Worm (Caenorhabditis elegans) whole organism, L1 larva: Measurements from ENCODE around the gene C14C11.2.
A peak's percentile ranks its signal among the peaks of the same experiment; 100 is the strongest.

Experiments
- C34B4.2 ChIP-seq: sonication (generic microtip); optimal IDR thresholded peaks from 2 replicates; lab custom pipeline; 2017; ENCODE audit warnings: mild to moderate bottlenecking, missing genetic modification characterization, missing compliant biosample characterization
- F16B12.6 ChIP-seq: fragments of 150-350 bp; optimal IDR thresholded peaks from 2 replicates; lab custom pipeline; 2014; ENCODE audit warnings: missing biosample characterization, missing genetic modification characterization
- Y116A8C.19 ChIP-seq: sonication (generic microtip); optimal IDR thresholded peaks from 2 replicates; lab custom pipeline; 2016; ENCODE audit warnings: missing compliant biosample characterization, missing genetic modification characterization, borderline replicate concordance
- aha-1 ChIP-seq: fragments of 150-350 bp; optimal IDR thresholded peaks from 2 replicates; lab custom pipeline; 2014; ENCODE audit warnings: missing biosample characterization, missing genetic modification characterization
- alr-1 ChIP-seq: fragments of 200-800 bp; sonication (Bioruptor generic); optimal IDR thresholded peaks from 2 replicates; lab custom pipeline; 2018; ENCODE audit warnings: borderline replicate concordance, mild to moderate bottlenecking, missing genetic modification characterization, missing compliant biosample characterization
- ama-1 ChIP-seq: fragments of 150-350 bp; optimal IDR thresholded peaks from 2 replicates; lab custom pipeline; 2014
- blmp-1 ChIP-seq: fragments of 150-350 bp; optimal IDR thresholded peaks from 2 replicates; lab custom pipeline; 2014; ENCODE audit warnings: missing biosample characterization, missing genetic modification characterization
- ceh-88 ChIP-seq: fragments of 200-800 bp; sonication (Bioruptor generic); IDR thresholded peaks from 2 replicates; pipeline ENCODE4 v1.3.6; 2022; ENCODE audit warnings: missing genetic modification characterization, missing compliant biosample characterization
- ces-1 ChIP-seq: fragments of 150-350 bp; optimal IDR thresholded peaks from 2 replicates; lab custom pipeline; 2014; ENCODE audit warnings: missing biosample characterization, missing genetic modification reagents, missing genetic modification characterization
- dsc-1 ChIP-seq: sonication (generic microtip); optimal IDR thresholded peaks from 2 replicates; lab custom pipeline; 2016; ENCODE audit warnings: mild to moderate bottlenecking, missing genetic modification characterization, missing compliant biosample characterization
- efl-1 ChIP-seq, 4 experiments: fragments of 150-350 bp; optimal IDR thresholded peaks in 3 of 4; peaks in 1 of 4; 1 replicate in 1 of 4; 2 replicates in 3 of 4; lab custom pipeline; 2014; ENCODE audit warnings: missing biosample characterization in 2 of 4, missing genetic modification characterization in 2 of 4, missing genetic modification reagents in 2 of 4
- efl-3 ChIP-seq: fragments of 200-800 bp; sonication (Bioruptor generic); optimal IDR thresholded peaks from 2 replicates; lab custom pipeline; 2018; ENCODE audit warnings: mild to moderate bottlenecking, missing genetic modification characterization, missing compliant biosample characterization
- egl-13 ChIP-seq: sonication (generic microtip); optimal IDR thresholded peaks from 2 replicates; lab custom pipeline; 2016; ENCODE audit warnings: missing genotype, missing genetic modification reagents, missing genetic modification characterization, missing compliant biosample characterization
- egl-27 ChIP-seq, 2 experiments: fragments of 150-350 bp in 1 of 2; sonication (generic microtip); optimal IDR thresholded peaks; 3 replicates each; lab custom pipeline; 2017 to 2018; ENCODE audit warnings: missing biosample characterization in 2 of 2, missing genetic modification characterization in 2 of 2, missing genetic modification reagents in 2 of 2
- elt-2 ChIP-seq: sonication (generic microtip); optimal IDR thresholded peaks from 2 replicates; lab custom pipeline; 2016; ENCODE audit warnings: missing genetic modification characterization, mild to moderate bottlenecking, inconsistent platforms, missing compliant biosample characterization, missing genetic modification reagents
- fkh-4 ChIP-seq: sonication (generic microtip); optimal IDR thresholded peaks from 2 replicates; lab custom pipeline; 2016; ENCODE audit warnings: missing compliant biosample characterization, missing genetic modification characterization, borderline replicate concordance
- fkh-8 ChIP-seq: sonication (generic microtip); optimal IDR thresholded peaks from 2 replicates; lab custom pipeline; 2016; ENCODE audit warnings: mild to moderate bottlenecking, missing genetic modification characterization, missing compliant biosample characterization
- fos-1 ChIP-seq: fragments of 150-350 bp; optimal IDR thresholded peaks from 2 replicates; lab custom pipeline; 2014; ENCODE audit warnings: missing biosample characterization, missing genetic modification characterization
- hlh-17 ChIP-seq: fragments of 200-800 bp; sonication (Bioruptor generic); optimal IDR thresholded peaks from 2 replicates; lab custom pipeline; 2018; ENCODE audit warnings: missing genetic modification characterization, mild to moderate bottlenecking, missing compliant biosample characterization, moderate library complexity, borderline replicate concordance
- hlh-4 ChIP-seq: sonication (generic microtip); optimal IDR thresholded peaks from 2 replicates; lab custom pipeline; 2016; ENCODE audit warnings: mild to moderate bottlenecking, missing genetic modification characterization, missing compliant biosample characterization
- irx-1 ChIP-seq: sonication (generic microtip); optimal IDR thresholded peaks from 2 replicates; lab custom pipeline; 2016; ENCODE audit warnings: missing genetic modification characterization, missing compliant biosample characterization
- isw-1 ChIP-seq: fragments of 200-800 bp; sonication (Bioruptor generic); IDR thresholded peaks from 2 replicates; pipeline ENCODE4 v1.3.6; 2022; ENCODE audit warnings: missing genetic modification characterization, missing compliant biosample characterization
- jun-1 ChIP-seq: fragments of 150-350 bp; optimal IDR thresholded peaks from 2 replicates; lab custom pipeline; 2014; ENCODE audit warnings: missing biosample characterization, missing genetic modification reagents, missing genetic modification characterization
- lin-15B ChIP-seq: fragments of 150-350 bp; sonication (generic microtip); optimal IDR thresholded peaks from 3 replicates; lab custom pipeline; 2014; ENCODE audit warnings: missing biosample characterization, missing genetic modification characterization
- lin-35 ChIP-seq, 2 experiments: fragments of 150-350 bp; optimal IDR thresholded peaks; 2 replicates each; lab custom pipeline; 2014; ENCODE audit warnings: missing biosample characterization in 2 of 2, missing genetic modification characterization in 2 of 2, missing genetic modification reagents in 2 of 2
- mab-9 ChIP-seq: fragments of 200-800 bp; sonication (Bioruptor generic); IDR thresholded peaks from 2 replicates; pipeline ENCODE4 v1.3.6; 2022; ENCODE audit warnings: missing genetic modification reagents, missing genetic modification characterization, missing compliant biosample characterization
- mdl-1 ChIP-seq, 2 experiments: fragments of 150-350 bp; optimal IDR thresholded peaks; 2 replicates each; lab custom pipeline; 2014 to 2017; ENCODE audit warnings: missing biosample characterization in 2 of 2, missing genetic modification characterization in 2 of 2, inconsistent platforms in 1 of 2
- mef-2 ChIP-seq: fragments of 150-350 bp; optimal IDR thresholded peaks from 2 replicates; lab custom pipeline; 2014; ENCODE audit warnings: missing biosample characterization, missing genetic modification characterization
- mep-1 ChIP-seq: fragments of 150-350 bp; optimal IDR thresholded peaks from 2 replicates; lab custom pipeline; 2014; ENCODE audit warnings: missing biosample characterization, missing genetic modification characterization
- nhr-11 ChIP-seq: fragments of 150-350 bp; optimal IDR thresholded peaks from 2 replicates; lab custom pipeline; 2014; ENCODE audit warnings: missing biosample characterization, missing genetic modification characterization
- nhr-19 ChIP-seq: fragments of 200-800 bp; sonication (Bioruptor generic); conservative IDR thresholded peaks from 2 replicates; pipeline ENCODE4 v1.3.6; 2022; ENCODE audit warnings: missing genetic modification characterization, missing compliant biosample characterization
- nhr-20 ChIP-seq: sonication (generic microtip); optimal IDR thresholded peaks from 2 replicates; lab custom pipeline; 2016; ENCODE audit warnings: mild to moderate bottlenecking, missing genetic modification characterization, missing compliant biosample characterization
- nhr-28 ChIP-seq: fragments of 150-350 bp; optimal IDR thresholded peaks from 2 replicates; lab custom pipeline; 2014; ENCODE audit warnings: missing biosample characterization, missing genetic modification characterization
- nhr-47 ChIP-seq: sonication (generic microtip); optimal IDR thresholded peaks from 2 replicates; lab custom pipeline; 2016; ENCODE audit warnings: mild to moderate bottlenecking, missing genetic modification characterization, moderate library complexity, missing compliant biosample characterization
- nhr-71 ChIP-seq: sonication (generic microtip); optimal IDR thresholded peaks from 2 replicates; lab custom pipeline; 2016; ENCODE audit warnings: mild to moderate bottlenecking, missing genetic modification characterization, moderate library complexity, missing compliant biosample characterization
- nhr-76 ChIP-seq: sonication (generic microtip); optimal IDR thresholded peaks from 2 replicates; lab custom pipeline; 2017; ENCODE audit warnings: missing biosample characterization, missing genetic modification characterization
- nhr-77 ChIP-seq: fragments of 150-350 bp; optimal IDR thresholded peaks from 2 replicates; lab custom pipeline; 2014; ENCODE audit warnings: missing biosample characterization, missing genetic modification characterization
- nhr-85 ChIP-seq: sonication (generic microtip); peaks from one replicate; lab custom pipeline; 2016; ENCODE audit warnings: missing genetic modification characterization, inconsistent platforms, missing compliant biosample characterization
- pqm-1 ChIP-seq: sonication (generic microtip); optimal IDR thresholded peaks from 3 replicates; lab custom pipeline; 2017; ENCODE audit warnings: missing biosample characterization, missing genetic modification characterization
- skn-1 ChIP-seq: fragments of 150-350 bp; optimal IDR thresholded peaks from 2 replicates; lab custom pipeline; 2014; ENCODE audit warnings: missing biosample characterization, missing genetic modification characterization
- snpc-4 ChIP-seq: fragments of 150-350 bp; optimal IDR thresholded peaks from 2 replicates; lab custom pipeline; 2014; ENCODE audit warnings: missing biosample characterization, missing genetic modification characterization
- sptf-1 ChIP-seq: fragments of 150-350 bp; optimal IDR thresholded peaks from 2 replicates; lab custom pipeline; 2014; ENCODE audit warnings: missing biosample characterization, missing genetic modification characterization
- sup-37 ChIP-seq: fragments of 200-800 bp; sonication (Bioruptor generic); optimal IDR thresholded peaks from 2 replicates; lab custom pipeline; 2018; ENCODE audit warnings: mild to moderate bottlenecking, missing genetic modification characterization, missing compliant biosample characterization
- swsn-7 ChIP-seq: sonication (generic microtip); optimal IDR thresholded peaks from 2 replicates; lab custom pipeline; 2016; ENCODE audit warnings: missing genetic modification characterization, missing compliant biosample characterization
- tbx-2 ChIP-seq: sonication (generic microtip); optimal IDR thresholded peaks from 2 replicates; lab custom pipeline; 2016; ENCODE audit warnings: missing genetic modification characterization, missing compliant biosample characterization
- unc-130 ChIP-seq: fragments of 150-350 bp; optimal IDR thresholded peaks from 2 replicates; lab custom pipeline; 2017; ENCODE audit warnings: missing biosample characterization, missing genetic modification characterization, inconsistent platforms
- unc-62 ChIP-seq: fragments of 150-350 bp; optimal IDR thresholded peaks from 2 replicates; lab custom pipeline; 2014; ENCODE audit warnings: missing biosample characterization, missing genetic modification reagents, missing genetic modification characterization
- unc-86 ChIP-seq: sonication (generic microtip); optimal IDR thresholded peaks from 2 replicates; lab custom pipeline; 2016; ENCODE audit warnings: missing genetic modification characterization, missing compliant biosample characterization
- unc-98 ChIP-seq: fragments of 200-800 bp; sonication (Bioruptor generic); IDR thresholded peaks from 2 replicates; pipeline ENCODE4 v1.3.6; 2022; ENCODE audit warnings: missing genetic modification characterization, missing compliant biosample characterization
- vab-15 ChIP-seq: sonication (generic microtip); optimal IDR thresholded peaks from 2 replicates; lab custom pipeline; 2017; ENCODE audit warnings: missing genotype, mild to moderate bottlenecking, missing genetic modification characterization, missing compliant biosample characterization
- zag-1 ChIP-seq: fragments of 150-350 bp; optimal IDR thresholded peaks from 2 replicates; lab custom pipeline; 2014; ENCODE audit warnings: missing biosample characterization, missing genetic modification characterization
- ztf-11 ChIP-seq, 2 experiments: sonication (generic microtip); optimal IDR thresholded peaks; 2 replicates each; lab custom pipeline; 2016 to 2017; ENCODE audit warnings: missing genetic modification characterization in 2 of 2, missing biosample characterization in 1 of 2, missing compliant biosample characterization in 1 of 2

The C14C11.2 gene

ce11 chrV:5687115-5687979, 26.4 kb downstream of the C14C11.2 start, which contains the start of gene F25B4.7:
Gene F25B4.7 (minus strand): TSS chrV:5687226.
- no peak for TF ChIP-seq mdl-1 (tag; optimal IDR thresholded peaks at IDR 0.05; lab: Kevin White, UChicago)
- no peak for TF ChIP-seq F16B12.6 (tag; lab: Kevin White, UChicago)
- no peak for TF ChIP-seq nhr-77 (tag; lab: Kevin White, UChicago)
- no peak for TF ChIP-seq isw-1
- TF ChIP-seq sup-37 = no peak
- no peak for TF ChIP-seq swsn-7 (tag; lab: Kevin White, UChicago)
- TF ChIP-seq dsc-1 (tag; lab: Kevin White, UChicago) = no peak
- peak; percentile 9 for TF ChIP-seq lin-15B (tag; lab: Kevin White, UChicago)
- no peak for TF ChIP-seq efl-3
- no peak for TF ChIP-seq ces-1 (GFP tag; lab: Kevin White, UChicago)
- TF ChIP-seq nhr-85 (tag; lab: Kevin White, UChicago) = peak; percentile 80
- TF ChIP-seq aha-1 (tag; lab: Kevin White, UChicago) = no peak
- no peak for TF ChIP-seq fkh-4
- TF ChIP-seq mab-9 (GFP tag; lab: Robert Waterston, UW) = no peak
- TF ChIP-seq ceh-88 (GFP tag; lab: Robert Waterston, UW) = no peak
- TF ChIP-seq snpc-4 (tag; lab: Kevin White, UChicago) = peak; percentile 24
- TF ChIP-seq tbx-2 (tag; lab: Kevin White, UChicago) = no peak
- no peak for TF ChIP-seq nhr-47
- peak; percentile 6 for TF ChIP-seq skn-1 (tag; lab: Kevin White, UChicago)
- TF ChIP-seq sptf-1 = no peak
- no peak for TF ChIP-seq jun-1
- TF ChIP-seq efl-1 (optimal IDR thresholded peaks at IDR 0.05; lab: Kevin White, UChicago) = peak; percentile 32 to 36
- TF ChIP-seq efl-1 (GFP tag; optimal IDR thresholded peaks at IDR 0.05 in 1 of 2; lab: Kevin White, UChicago) = peak; percentile 25 to 87
- TF ChIP-seq nhr-71 (tag; lab: Kevin White, UChicago) = peak; percentile 48
- no peak for TF ChIP-seq nhr-28 (tag; lab: Kevin White, UChicago)
- no peak for TF ChIP-seq elt-2 (tag; lab: Kevin White, UChicago)
- no peak for TF ChIP-seq mef-2 (tag; lab: Kevin White, UChicago)
- TF ChIP-seq zag-1 (tag; lab: Kevin White, UChicago) = no peak
- TF ChIP-seq nhr-11 (tag; lab: Kevin White, UChicago) = no peak
- no peak for TF ChIP-seq ama-1 (lab: Kevin White, UChicago)
- TF ChIP-seq unc-130 (tag; lab: Kevin White, UChicago) = no peak
- TF ChIP-seq Y116A8C.19 = no peak
- TF ChIP-seq vab-15 (tag; lab: Kevin White, UChicago) = no peak
- no peak for TF ChIP-seq fos-1 (tag; lab: Kevin White, UChicago)
- TF ChIP-seq ztf-11 (tag; optimal IDR thresholded peaks at IDR 0.05; lab: Kevin White, UChicago) = no peak
- TF ChIP-seq blmp-1 = peak; percentile 60
- peak in 1 of 2 experiments; percentile 8 for TF ChIP-seq lin-35 (GFP tag; optimal IDR thresholded peaks at IDR 0.05; lab: Kevin White, UChicago)
- TF ChIP-seq unc-62 (GFP tag; lab: Kevin White, UChicago) = no peak
- TF ChIP-seq nhr-19 (GFP tag; lab: Robert Waterston, UW) = peak; percentile 69
- no peak for TF ChIP-seq egl-27 (tag; optimal IDR thresholded peaks at IDR 0.05; lab: Kevin White, UChicago)
- TF ChIP-seq hlh-4 (tag; lab: Kevin White, UChicago) = no peak
- no peak for TF ChIP-seq pqm-1 (tag; lab: Kevin White, UChicago)
- no peak for TF ChIP-seq nhr-76 (tag; lab: Kevin White, UChicago)
- peak; percentile 57 for TF ChIP-seq nhr-20 (tag; lab: Kevin White, UChicago)
- TF ChIP-seq C34B4.2 (tag; lab: Kevin White, UChicago) = no peak
- no peak for TF ChIP-seq unc-86 (tag; lab: Kevin White, UChicago)
- TF ChIP-seq irx-1 (tag; lab: Kevin White, UChicago) = no peak
- no peak for TF ChIP-seq fkh-8 (tag; lab: Kevin White, UChicago)
- TF ChIP-seq egl-13 = no peak
- peak; percentile 53 for TF ChIP-seq mep-1 (tag; lab: Kevin White, UChicago)
- no peak for TF ChIP-seq unc-98 (GFP tag; lab: Robert Waterston, UW)
- TF ChIP-seq alr-1 (tag; lab: Kevin White, UChicago) = no peak
- TF ChIP-seq hlh-17 = no peak
